Worm (Caenorhabditis elegans): ENCODE measurements around the gene F40G12.10.

DNA sequence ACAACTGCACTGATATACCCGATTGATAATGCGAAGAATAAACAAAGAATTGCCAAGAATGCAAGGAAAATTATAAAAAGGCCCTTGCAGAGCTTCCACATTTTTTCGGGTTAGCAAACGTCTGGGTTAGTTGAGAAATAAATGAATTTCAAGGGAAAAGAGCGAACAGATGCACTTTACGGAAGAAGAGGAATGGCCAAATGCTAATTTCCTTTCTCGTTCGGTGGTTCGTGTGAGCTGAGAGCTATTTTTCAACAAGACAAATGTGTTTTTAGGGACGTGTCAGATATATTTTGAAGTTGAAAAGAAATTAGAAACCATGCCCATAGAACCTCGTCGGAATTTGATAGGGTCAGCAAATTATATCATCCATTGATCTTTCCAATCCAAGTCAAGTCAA lies 22.5 kb upstream of the F40G12.10 start, which contains the start of gene F40G12.2:
- TF ChIP-seq nhr-12 (tag; optimal IDR thresholded peaks at IDR 0.05) = no peak
- TF ChIP-seq unc-62 (GFP tag; optimal IDR thresholded peaks at IDR 0.05) = no peak
- TF ChIP-seq ztf-11 (tag; optimal IDR thresholded peaks at IDR 0.05) = no peak
- no peak for TF ChIP-seq elt-1 (tag; optimal IDR thresholded peaks at IDR 0.05; ENCODE audit: borderline replicate concordance, insufficient read depth)
- no peak for TF ChIP-seq flh-1 (GFP tag; optimal IDR thresholded peaks at IDR 0.05)
- TF ChIP-seq pha-4 (tag; optimal IDR thresholded peaks at IDR 0.05) = no peak

Data from whole organism, mixed stage, embryonic.